Worm (Caenorhabditis elegans) whole organism, early embryonic: ENCODE results near the gene hlh-25.

Source experiments
- aly-1 ChIP-seq: sonication (generic microtip); optimal IDR thresholded peaks from 2 replicates; lab custom pipeline; 2016; ENCODE audit warnings: missing genetic modification characterization, missing compliant biosample characterization
- ama-1 ChIP-seq: fragments of 150-350 bp; optimal IDR thresholded peaks from 2 replicates; lab custom pipeline; 2014
- ceh-36 ChIP-seq: sonication (generic microtip); optimal IDR thresholded peaks from 2 replicates; lab custom pipeline; 2016; ENCODE audit warnings: missing genetic modification characterization, inconsistent platforms, missing compliant biosample characterization
- flt-1 ChIP-seq: fragments of 200-800 bp; sonication (Bioruptor generic); IDR thresholded peaks from 2 replicates; pipeline ENCODE4 v1.3.6; 2022; ENCODE audit warnings: missing genetic modification characterization, missing compliant biosample characterization
- scrt-1 ChIP-seq: fragments of 200-800 bp; sonication (Bioruptor generic); IDR thresholded peaks from 2 replicates; pipeline ENCODE4 v1.3.6; 2022; ENCODE audit warnings: missing genetic modification characterization, missing compliant biosample characterization
- sea-1 ChIP-seq: fragments of 200-800 bp; sonication (Bioruptor generic); conservative IDR thresholded peaks from 2 replicates; pipeline ENCODE4 v1.3.6; 2022; ENCODE audit warnings: missing genetic modification characterization, missing compliant biosample characterization
- tbx-11 ChIP-seq: fragments of 200-800 bp; sonication (Bioruptor generic); IDR thresholded peaks from 2 replicates; pipeline ENCODE4 v1.3.6; 2022; ENCODE audit warnings: missing genetic modification characterization, missing compliant biosample characterization
- tra-4 ChIP-seq: sonication (generic microtip); optimal IDR thresholded peaks from 2 replicates; lab custom pipeline; 2017; ENCODE audit warnings: missing genetic modification characterization, missing compliant biosample characterization

ce11 chrII:5514846-5515245 is 20.2 kb upstream of the hlh-25 start, which contains the start of gene sahd-1:
- no peak for TF ChIP-seq scrt-1 (GFP tag; lab: Robert Waterston, UW)
- TF ChIP-seq tbx-11 (GFP tag; lab: Robert Waterston, UW) = no peak
- no peak for TF ChIP-seq ama-1 (lab: Kevin White, UChicago)
- TF ChIP-seq ceh-36 (tag; lab: Kevin White, UChicago) = no peak
- TF ChIP-seq aly-1 = no peak
- no peak for TF ChIP-seq tra-4
- no peak for TF ChIP-seq flt-1 (GFP tag; lab: Robert Waterston, UW)
- TF ChIP-seq sea-1 (GFP tag; lab: Robert Waterston, UW) = no peak
